Worm (Caenorhabditis elegans) whole organism, late embryonic: ENCODE results near the gene emc-1.

Experiments
- K02D7.2 ChIP-seq: sonication (generic microtip); optimal IDR thresholded peaks from 2 replicates; lab custom pipeline; 2017; ENCODE audit warnings: mild to moderate bottlenecking, missing genetic modification characterization, missing compliant biosample characterization
- K09A11.1 ChIP-seq: sonication (generic microtip); optimal IDR thresholded peaks from 2 replicates; lab custom pipeline; 2017; ENCODE audit warnings: antibody characterized with exemption, mild to moderate bottlenecking, missing genetic modification characterization, missing compliant biosample characterization; ENCODE audit not compliant: insufficient read depth
- T23F11.4 ChIP-seq: fragments of 200-800 bp; sonication (Bioruptor generic); optimal IDR thresholded peaks from 2 replicates; lab custom pipeline; 2018; ENCODE audit warnings: mild to moderate bottlenecking, missing genetic modification characterization, missing compliant biosample characterization
- ama-1 ChIP-seq: fragments of 150-350 bp; optimal IDR thresholded peaks from 2 replicates; lab custom pipeline; 2014
- ceh-19 ChIP-seq: fragments of 200-800 bp; sonication (Bioruptor generic); optimal IDR thresholded peaks from 2 replicates; lab custom pipeline; 2018; ENCODE audit warnings: mild to moderate bottlenecking, missing genetic modification characterization, missing compliant biosample characterization
- ceh-24 ChIP-seq: sonication (generic microtip); optimal IDR thresholded peaks from 2 replicates; lab custom pipeline; 2016; ENCODE audit warnings: mild to moderate bottlenecking, missing genetic modification characterization, missing compliant biosample characterization
- ceh-48 ChIP-seq: sonication (generic microtip); optimal IDR thresholded peaks from 2 replicates; lab custom pipeline; 2016; ENCODE audit warnings: missing genetic modification characterization, inconsistent platforms, missing compliant biosample characterization
- ceh-9 ChIP-seq: sonication (generic microtip); optimal IDR thresholded peaks from 2 replicates; lab custom pipeline; 2016; ENCODE audit warnings: mild to moderate bottlenecking, missing genetic modification characterization, inconsistent platforms, missing compliant biosample characterization
- dve-1 ChIP-seq: sonication (generic microtip); optimal IDR thresholded peaks from 2 replicates; lab custom pipeline; 2017; ENCODE audit warnings: antibody characterized with exemption, mild to moderate bottlenecking, missing genetic modification characterization, missing compliant biosample characterization
- nhr-11 ChIP-seq: fragments of 150-350 bp; optimal IDR thresholded peaks from 2 replicates; lab custom pipeline; 2014; ENCODE audit warnings: missing biosample characterization, missing genetic modification characterization
- pqm-1 ChIP-seq: sonication (generic microtip); optimal IDR thresholded peaks from 2 replicates; lab custom pipeline; 2016; ENCODE audit warnings: missing genetic modification characterization, missing compliant biosample characterization
- sox-4 ChIP-seq: sonication (generic microtip); optimal IDR thresholded peaks from 2 replicates; lab custom pipeline; 2017; ENCODE audit warnings: mild to moderate bottlenecking, missing genetic modification characterization, inconsistent platforms, missing compliant biosample characterization
- syd-9 ChIP-seq: sonication (generic microtip); optimal IDR thresholded peaks from 2 replicates; lab custom pipeline; 2016; ENCODE audit warnings: mild to moderate bottlenecking, missing genetic modification characterization, moderate library complexity, missing compliant biosample characterization
- unc-3 ChIP-seq, 2 experiments: fragments of 200-800 bp in 1 of 2; sonication (Bioruptor generic) in 1 of 2; sonication (generic microtip) in 1 of 2; conservative IDR thresholded peaks in 1 of 2; optimal IDR thresholded peaks in 1 of 2; 2 replicates each; pipeline versions ENCODE4 v1.3.6 to Lab custom; 2016 to 2022; ENCODE audit warnings: missing compliant biosample characterization in 2 of 2, missing genetic modification characterization in 2 of 2, missing genetic modification reagents in 1 of 2

DNA sequence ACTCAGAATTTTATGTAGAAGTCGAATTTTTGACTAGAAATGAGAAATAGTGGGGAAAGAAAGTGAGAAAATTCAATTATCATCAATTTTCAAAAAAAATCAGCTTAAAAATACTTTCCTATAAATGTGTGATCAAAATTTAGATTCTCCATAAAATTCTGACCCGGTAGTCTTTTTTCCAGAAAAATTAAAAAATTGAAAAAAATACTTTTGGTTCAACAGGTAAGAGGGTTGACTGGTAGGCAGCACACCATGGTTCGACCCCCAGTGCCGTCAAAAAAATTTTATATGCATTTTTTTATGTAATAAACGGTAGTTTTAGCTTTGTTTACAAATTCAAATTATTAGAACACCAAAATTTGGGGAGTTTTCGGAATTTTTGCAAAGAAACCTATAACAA, 22.8 kb downstream of the emc-1 start:
- TF ChIP-seq ceh-19 (no peak), unc-3 (GFP tag; conservative IDR thresholded peaks at IDR 0.05; lab: Robert Waterston, UW) (no peak), unc-3 (tag; optimal IDR thresholded peaks at IDR 0.05; lab: Kevin White, UChicago) (no peak), pqm-1 (no peak), nhr-11 (tag; lab: Kevin White, UChicago) (no peak), ceh-24 (tag; lab: Kevin White, UChicago) (no peak), ama-1 (lab: Kevin White, UChicago) (no peak), sox-4 (tag; lab: Kevin White, UChicago) (no peak), K02D7.2 (tag; lab: Kevin White, UChicago) (no peak), syd-9 (tag; lab: Kevin White, UChicago) (no peak), dve-1 (tag; lab: Kevin White, UChicago) (no peak), ceh-9 (tag; lab: Kevin White, UChicago) (no peak), T23F11.4 (no peak), ceh-48 (no peak), K09A11.1 (tag; lab: Kevin White, UChicago) (no peak)
